Worm (Caenorhabditis elegans) whole organism, late embryonic: ENCODE measurements around the gene F01F1.15.

Source experiments
- elt-2 ChIP-seq: sonication (generic microtip); optimal IDR thresholded peaks from 2 replicates; lab custom pipeline; 2016; ENCODE audit warnings: missing genetic modification reagents, missing genetic modification characterization, missing compliant biosample characterization
- ets-4 ChIP-seq: sonication (generic microtip); optimal IDR thresholded peaks from 2 replicates; lab custom pipeline; 2016; ENCODE audit warnings: missing genetic modification characterization, missing compliant biosample characterization
- fkh-10 ChIP-seq: fragments of 150-350 bp; optimal IDR thresholded peaks from 2 replicates; lab custom pipeline; 2014; ENCODE audit warnings: missing biosample characterization, missing genetic modification reagents, missing genetic modification characterization
- hlh-15 ChIP-seq: sonication (generic microtip); optimal IDR thresholded peaks from 2 replicates; lab custom pipeline; 2016; ENCODE audit warnings: missing genetic modification characterization, missing compliant biosample characterization

- TF ChIP-seq elt-2 (tag; lab: Kevin White, UChicago) (no peak), ets-4 (tag; lab: Kevin White, UChicago) (no peak), fkh-10 (GFP tag; lab: Kevin White, UChicago) (no peak), hlh-15 (no peak)
These were observed 17.6 kb upstream of the F01F1.15 start, which contains the start of gene C28H8.7 for ce11 chrIII:5886893-5887292.
